Worm (Caenorhabditis elegans) whole organism, early embryonic: ENCODE results near the gene Y46G5A.8.

Source experiments
- B0310.2 ChIP-seq: sonication (generic microtip); optimal IDR thresholded peaks from 2 replicates; lab custom pipeline; 2016; ENCODE audit warnings: mild to moderate bottlenecking, missing genetic modification characterization, missing compliant biosample characterization
- F13C5.2 ChIP-seq: sonication (generic microtip); optimal IDR thresholded peaks from 2 replicates; lab custom pipeline; 2017; ENCODE audit warnings: mild to moderate bottlenecking, missing genetic modification characterization, inconsistent platforms, missing compliant biosample characterization
- aly-1 ChIP-seq: sonication (generic microtip); optimal IDR thresholded peaks from 2 replicates; lab custom pipeline; 2016; ENCODE audit warnings: missing genetic modification characterization, missing compliant biosample characterization
- ama-1 ChIP-seq: fragments of 150-350 bp; optimal IDR thresholded peaks from 2 replicates; lab custom pipeline; 2014
- ceh-13 ChIP-seq: fragments of 200-800 bp; sonication (Bioruptor generic); optimal IDR thresholded peaks from 2 replicates; lab custom pipeline; 2018; ENCODE audit warnings: mild to moderate bottlenecking, missing genetic modification characterization, missing compliant biosample characterization
- ceh-36 ChIP-seq: sonication (generic microtip); optimal IDR thresholded peaks from 2 replicates; lab custom pipeline; 2016; ENCODE audit warnings: missing genetic modification characterization, inconsistent platforms, missing compliant biosample characterization
- ets-7 ChIP-seq: sonication (generic microtip); optimal IDR thresholded peaks from 2 replicates; lab custom pipeline; 2016; ENCODE audit warnings: missing genotype, missing genetic modification characterization, missing compliant biosample characterization
- flt-1 ChIP-seq: fragments of 200-800 bp; sonication (Bioruptor generic); IDR thresholded peaks from 2 replicates; pipeline ENCODE4 v1.3.6; 2022; ENCODE audit warnings: missing genetic modification characterization, missing compliant biosample characterization
- hmbx-1 ChIP-seq: sonication (generic microtip); optimal IDR thresholded peaks from 2 replicates; lab custom pipeline; 2016; ENCODE audit warnings: mild to moderate bottlenecking, missing genetic modification characterization, missing compliant biosample characterization
- hmg-4 ChIP-seq: fragments of 200-800 bp; sonication (Bioruptor generic); optimal IDR thresholded peaks from 2 replicates; lab custom pipeline; 2018; ENCODE audit warnings: mild to moderate bottlenecking, missing genetic modification characterization, missing compliant biosample characterization
- hnd-1 ChIP-seq: sonication (generic microtip); optimal IDR thresholded peaks from 2 replicates; lab custom pipeline; 2016; ENCODE audit warnings: missing genetic modification characterization, missing compliant biosample characterization
- pes-1 ChIP-seq: fragments of 200-800 bp; sonication (Bioruptor generic); IDR thresholded peaks from 2 replicates; pipeline ENCODE4 v1.3.6; 2022; ENCODE audit warnings: missing genetic modification reagents, missing genetic modification characterization, missing compliant biosample characterization
- scrt-1 ChIP-seq: fragments of 200-800 bp; sonication (Bioruptor generic); IDR thresholded peaks from 2 replicates; pipeline ENCODE4 v1.3.6; 2022; ENCODE audit warnings: missing genetic modification characterization, missing compliant biosample characterization
- sea-1 ChIP-seq: fragments of 200-800 bp; sonication (Bioruptor generic); conservative IDR thresholded peaks from 2 replicates; pipeline ENCODE4 v1.3.6; 2022; ENCODE audit warnings: missing genetic modification characterization, missing compliant biosample characterization
- tbx-11 ChIP-seq: fragments of 200-800 bp; sonication (Bioruptor generic); IDR thresholded peaks from 2 replicates; pipeline ENCODE4 v1.3.6; 2022; ENCODE audit warnings: missing genetic modification characterization, missing compliant biosample characterization
- tbx-37 ChIP-seq: fragments of 200-800 bp; sonication (Bioruptor generic); conservative IDR thresholded peaks from 2 replicates; pipeline ENCODE4 v1.3.6; 2022; ENCODE audit warnings: missing genetic modification reagents, missing genetic modification characterization, missing compliant biosample characterization
- tra-4 ChIP-seq: sonication (generic microtip); optimal IDR thresholded peaks from 2 replicates; lab custom pipeline; 2017; ENCODE audit warnings: missing genetic modification characterization, missing compliant biosample characterization

The Y46G5A.8 gene

ce11 chrII:12764476-12764875 lies 8.3 kb downstream of the Y46G5A.8 start:
- TF ChIP-seq sea-1 (GFP tag; lab: Robert Waterston, UW) (no peak), hmg-4 (no peak), tra-4 (no peak), tbx-11 (GFP tag; lab: Robert Waterston, UW) (no peak), ceh-13 (GFP tag; lab: Kevin White, UChicago) (no peak), ceh-36 (tag; lab: Kevin White, UChicago) (no peak)

- peak; percentile 51; the same call in 1 of the 2 replicates for TF ChIP-seq pes-1 (GFP tag; lab: Robert Waterston, UW)
- TF ChIP-seq aly-1 (tag; lab: Kevin White, UChicago) = no peak
Measured at ce11 chrII:12766443-12767188, 10.5 kb downstream of the Y46G5A.8 start.

- TF ChIP-seq tra-4 = no peak
- no peak for TF ChIP-seq ama-1 (lab: Kevin White, UChicago)
- no peak for TF ChIP-seq tbx-37 (GFP tag; lab: Robert Waterston, UW)
- TF ChIP-seq flt-1 (GFP tag; lab: Robert Waterston, UW) = no peak
- TF ChIP-seq hmg-4 = no peak
- no peak for TF ChIP-seq tbx-11 (GFP tag; lab: Robert Waterston, UW)
- TF ChIP-seq aly-1 (tag; lab: Kevin White, UChicago) = no peak
- no peak for TF ChIP-seq B0310.2 (tag; lab: Kevin White, UChicago)
- TF ChIP-seq ceh-13 (GFP tag; lab: Kevin White, UChicago) = no peak
- no peak for TF ChIP-seq sea-1 (GFP tag; lab: Robert Waterston, UW)
Measured at ce11 chrII:12767258-12767824, 11.2 kb downstream of the Y46G5A.8 start.

- TF ChIP-seq F13C5.2 (peak; percentile 30), hnd-1 (tag; lab: Kevin White, UChicago) (no peak)
Measured at ce11 chrII:12768167-12768712, 12.1 kb downstream of the Y46G5A.8 start, which contains the start of the genes vps-2 and tiar-2. vps-2 (minus strand) TSS chrII:12768217. tiar-2 (plus strand) TSS chrII:12768686.

ce11 chrII:12769947-12770346 lies 13.8 kb downstream of the Y46G5A.8 start:
- TF ChIP-seq tbx-11 (GFP tag; lab: Robert Waterston, UW) (no peak), flt-1 (GFP tag; lab: Robert Waterston, UW) (no peak), ceh-36 (tag; lab: Kevin White, UChicago) (no peak), hnd-1 (tag; lab: Kevin White, UChicago) (no peak), hmg-4 (no peak), hmbx-1 (no peak), ets-7 (tag; lab: Kevin White, UChicago) (no peak), pes-1 (GFP tag; lab: Robert Waterston, UW) (no peak), aly-1 (tag; lab: Kevin White, UChicago) (no peak), tra-4 (no peak), sea-1 (GFP tag; lab: Robert Waterston, UW) (no peak), scrt-1 (GFP tag; lab: Robert Waterston, UW) (no peak), tbx-37 (GFP tag; lab: Robert Waterston, UW) (no peak), ceh-13 (GFP tag; lab: Kevin White, UChicago) (no peak)

- no peak for TF ChIP-seq sea-1 (GFP tag; lab: Robert Waterston, UW)
- no peak for TF ChIP-seq hmg-4
- TF ChIP-seq hmbx-1 = no peak
- no peak for TF ChIP-seq aly-1 (tag; lab: Kevin White, UChicago)
- TF ChIP-seq ets-7 (tag; lab: Kevin White, UChicago) = no peak
- TF ChIP-seq tbx-11 (GFP tag; lab: Robert Waterston, UW) = no peak
- no peak for TF ChIP-seq B0310.2 (tag; lab: Kevin White, UChicago)
- TF ChIP-seq scrt-1 (GFP tag; lab: Robert Waterston, UW) = no peak
- no peak for TF ChIP-seq ceh-13 (GFP tag; lab: Kevin White, UChicago)
- TF ChIP-seq F13C5.2 = no peak
- no peak for TF ChIP-seq tbx-37 (GFP tag; lab: Robert Waterston, UW)
- TF ChIP-seq pes-1 (GFP tag; lab: Robert Waterston, UW) = no peak
- TF ChIP-seq ama-1 (lab: Kevin White, UChicago) = no peak
- no peak for TF ChIP-seq flt-1 (GFP tag; lab: Robert Waterston, UW)
- TF ChIP-seq hnd-1 (tag; lab: Kevin White, UChicago) = no peak
- TF ChIP-seq tra-4 = no peak
- no peak for TF ChIP-seq ceh-36 (tag; lab: Kevin White, UChicago)
Measured at ce11 chrII:12774402-12774801, 18.3 kb downstream of the Y46G5A.8 start, which contains the start of gene Y46G5A.14. Y46G5A.14 (plus strand) TSS chrII:12774702.

- TF ChIP-seq ets-7 (tag; lab: Kevin White, UChicago) (no peak), pes-1 (GFP tag; lab: Robert Waterston, UW) (no peak), ceh-36 (tag; lab: Kevin White, UChicago) (no peak), ceh-13 (GFP tag; lab: Kevin White, UChicago) (no peak), hnd-1 (tag; lab: Kevin White, UChicago) (no peak), sea-1 (GFP tag; lab: Robert Waterston, UW) (no peak), tbx-11 (GFP tag; lab: Robert Waterston, UW) (no peak), F13C5.2 (no peak), hmg-4 (no peak), aly-1 (tag; lab: Kevin White, UChicago) (no peak)
Measured at ce11 chrII:12776379-12776778, 20.2 kb downstream of the Y46G5A.8 start, which contains the start of gene Y46G5A.34. Y46G5A.34 (plus strand) TSS chrII:12776679.
